Fruit fly (Drosophila melanogaster) whole organism: ENCODE data around the gene DIP-kappa.

Experiments
- CG8478 ChIP-seq: fragments of >200 bp; optimal IDR thresholded peaks from 2 replicates; lab custom pipeline; 2018; ENCODE audit warnings: inconsistent platforms
- Dll ChIP-seq: fragments of >200 bp; optimal IDR thresholded peaks from 2 replicates; lab custom pipeline; 2017
- EcR ChIP-seq, 2 experiments: fragments of >200 bp; optimal IDR thresholded peaks; 2 replicates each; lab custom pipeline; 2017; ENCODE audit warnings: missing biosample characterization in 2 of 2, missing genetic modification characterization in 2 of 2, missing genetic modification reagents in 2 of 2
- pan ChIP-seq: fragments of >200 bp; optimal IDR thresholded peaks from 2 replicates; lab custom pipeline; 2017
- psq ChIP-seq: fragments of >200 bp; optimal IDR thresholded peaks from 2 replicates; lab custom pipeline; 2017
- usp ChIP-seq: fragments of >200 bp; optimal IDR thresholded peaks from 2 replicates; lab custom pipeline; 2017; ENCODE audit warnings: missing biosample characterization, missing genetic modification characterization, mixed read lengths

dm6 chr2L:13735838-13736237, 18.7 kb upstream of the DIP-kappa start, which contains the start of gene nur:
- TF ChIP-seq psq (no peak), EcR (GFP tag; optimal IDR thresholded peaks at IDR 0.05; lab: Kevin White, UChicago) (no peak), Dll (lab: Kevin White, UChicago) (no peak), usp (GFP tag; lab: Kevin White, UChicago) (no peak), CG8478 (lab: Kevin White, UChicago) (no peak), pan (lab: Kevin White, UChicago) (no peak)
